Worm (Caenorhabditis elegans): ENCODE results near the gene Y46G5A.28.

Gene Y46G5A.28

ce11 chrII:12809725-12810124, 40.5 kb upstream of the Y46G5A.28 start:
- no peak for TF ChIP-seq mls-2 (tag; optimal IDR thresholded peaks at IDR 0.05)
- TF ChIP-seq nhr-28 (tag; optimal IDR thresholded peaks at IDR 0.05), result no peak
- TF ChIP-seq drap-1 (GFP tag; optimal IDR thresholded peaks at IDR 0.05), result no peak
- TF ChIP-seq nhr-12 (tag; optimal IDR thresholded peaks at IDR 0.05), result no peak
- no peak for TF ChIP-seq snpc-4 (tag; optimal IDR thresholded peaks at IDR 0.05)
- no peak for TF ChIP-seq ces-1 (GFP tag; optimal IDR thresholded peaks at IDR 0.05)
- no peak for TF ChIP-seq hlh-1 (tag; optimal IDR thresholded peaks at IDR 0.05)
- no peak for TF ChIP-seq elt-1 (tag; optimal IDR thresholded peaks at IDR 0.05; ENCODE audit: borderline replicate concordance, insufficient read depth)
- no peak for TF ChIP-seq tbx-8 (GFP tag; optimal IDR thresholded peaks at IDR 0.05)
- TF ChIP-seq bed-3 (GFP tag; optimal IDR thresholded peaks at IDR 0.05), result no peak
- no peak for TF ChIP-seq ztf-11 (tag; optimal IDR thresholded peaks at IDR 0.05)
- TF ChIP-seq ceh-39 (tag; optimal IDR thresholded peaks at IDR 0.05), result no peak
- TF ChIP-seq M03D4.4 (tag; optimal IDR thresholded peaks at IDR 0.05), result no peak
- no peak for TF ChIP-seq cnd-1 (tag; optimal IDR thresholded peaks at IDR 0.05)
- no peak for TF ChIP-seq lin-13 (tag; optimal IDR thresholded peaks at IDR 0.05)
- no peak for TF ChIP-seq nhr-76 (tag; optimal IDR thresholded peaks at IDR 0.05)
- TF ChIP-seq unc-120 (tag; optimal IDR thresholded peaks at IDR 0.05; ENCODE audit: poor library complexity, severe bottlenecking), result no peak
- TF ChIP-seq nhr-237 (tag; optimal IDR thresholded peaks at IDR 0.05), result no peak
- no peak for TF ChIP-seq mep-1 (tag; optimal IDR thresholded peaks at IDR 0.05)
- no peak for TF ChIP-seq flh-1 (GFP tag; optimal IDR thresholded peaks at IDR 0.05)

ce11 chrII:12810709-12811108, 39.5 kb upstream of the Y46G5A.28 start, which contains the start of gene Y46G5A.20:
Gene Y46G5A.20, plus strand, starts transcription at chrII:12811009.
- TF ChIP-seq pha-4 (tag; optimal IDR thresholded peaks at IDR 0.05) (no peak), ceh-43 (GFP tag; optimal IDR thresholded peaks at IDR 0.05) (no peak), elt-1 (tag; optimal IDR thresholded peaks at IDR 0.05; ENCODE audit: borderline replicate concordance, insufficient read depth) (no peak), snpc-4 (tag; optimal IDR thresholded peaks at IDR 0.05) (no peak), ceh-39 (tag; optimal IDR thresholded peaks at IDR 0.05) (no peak), ztf-11 (tag; optimal IDR thresholded peaks at IDR 0.05) (no peak), elt-3 (tag; optimal IDR thresholded peaks at IDR 0.05) (no peak), nhr-76 (tag; optimal IDR thresholded peaks at IDR 0.05) (no peak), ham-2 (GFP tag; optimal IDR thresholded peaks at IDR 0.05) (no peak), lsy-2 (tag; optimal IDR thresholded peaks at IDR 0.05) (no peak), unc-62 (GFP tag; optimal IDR thresholded peaks at IDR 0.05) (no peak)

- TF ChIP-seq sptf-1 (tag; optimal IDR thresholded peaks at IDR 0.05) (no peak), mab-5 (tag; optimal IDR thresholded peaks at IDR 0.05) (no peak), mep-1 (tag; optimal IDR thresholded peaks at IDR 0.05) (no peak), pha-4 (tag; optimal IDR thresholded peaks at IDR 0.05) (no peak), sem-2 (GFP tag; optimal IDR thresholded peaks at IDR 0.05) (no peak), mls-2 (tag; optimal IDR thresholded peaks at IDR 0.05) (no peak), lin-13 (tag; optimal IDR thresholded peaks at IDR 0.05) (no peak), nhr-2 (tag; optimal IDR thresholded peaks at IDR 0.05) (no peak), snpc-4 (tag; optimal IDR thresholded peaks at IDR 0.05) (no peak), ceh-43 (GFP tag; optimal IDR thresholded peaks at IDR 0.05) (no peak), ceh-83 (GFP tag; optimal IDR thresholded peaks at IDR 0.05) (no peak), ztf-11 (tag; optimal IDR thresholded peaks at IDR 0.05) (no peak)
Measured at ce11 chrII:12813253-12813652, 37.0 kb upstream of the Y46G5A.28 start.

ce11 chrII:12816412-12817146, 33.6 kb upstream of the Y46G5A.28 start, which contains the start of gene acl-7:
Gene acl-7, minus strand, starts transcription at chrII:12816462.
- TF ChIP-seq bed-3 (GFP tag; optimal IDR thresholded peaks at IDR 0.05) (no peak), hlh-1 (tag; optimal IDR thresholded peaks at IDR 0.05) (no peak), mep-1 (tag; optimal IDR thresholded peaks at IDR 0.05) (no peak), lin-32 (GFP tag; optimal IDR thresholded peaks at IDR 0.05) (no peak), ceh-39 (tag; optimal IDR thresholded peaks at IDR 0.05) (no peak), lsy-2 (tag; optimal IDR thresholded peaks at IDR 0.05) (no peak)
